Worm (Caenorhabditis elegans) whole organism, L3 larva: ENCODE measurements around the gene R11F4.1.

ENCODE experiments used
- aly-2 ChIP-seq: fragments of 150-350 bp; optimal IDR thresholded peaks from 2 replicates; lab custom pipeline; 2014; ENCODE audit warnings: missing biosample characterization, missing genetic modification characterization
- ceh-9 ChIP-seq: sonication (generic microtip); optimal IDR thresholded peaks from 2 replicates; lab custom pipeline; 2018; ENCODE audit warnings: missing biosample characterization, missing genetic modification characterization
- daf-12 ChIP-seq: fragments of 150-350 bp; optimal IDR thresholded peaks from 2 replicates; lab custom pipeline; 2014; ENCODE audit warnings: missing biosample characterization, missing genetic modification reagents, missing genetic modification characterization
- elt-2 ChIP-seq: sonication (generic microtip); optimal IDR thresholded peaks from 2 replicates; lab custom pipeline; 2016; ENCODE audit warnings: missing genetic modification reagents, mild to moderate bottlenecking, missing genetic modification characterization, missing compliant biosample characterization
- fkh-10 ChIP-seq: sonication (generic microtip); optimal IDR thresholded peaks from 2 replicates; lab custom pipeline; 2017; ENCODE audit warnings: missing biosample characterization, missing genetic modification reagents, missing genetic modification characterization
- lin-15B ChIP-seq: fragments of 150-350 bp; optimal IDR thresholded peaks from 2 replicates; lab custom pipeline; 2014; ENCODE audit warnings: missing biosample characterization, missing genetic modification characterization
- mml-1 ChIP-seq: fragments of 150-350 bp; sonication (generic microtip); optimal IDR thresholded peaks from 3 replicates; lab custom pipeline; 2014; ENCODE audit warnings: missing biosample characterization, missing genetic modification characterization
- nhr-11 ChIP-seq: fragments of 150-350 bp; optimal IDR thresholded peaks from 2 replicates; lab custom pipeline; 2014; ENCODE audit warnings: missing biosample characterization, missing genetic modification characterization
- pqm-1 ChIP-seq: fragments of 150-350 bp; optimal IDR thresholded peaks from 2 replicates; lab custom pipeline; 2017; ENCODE audit warnings: missing biosample characterization, missing genetic modification characterization, inconsistent platforms
- snpc-4 ChIP-seq: fragments of 150-350 bp; optimal IDR thresholded peaks from 2 replicates; lab custom pipeline; 2014; ENCODE audit warnings: missing biosample characterization, missing genetic modification characterization
- unc-62 ChIP-seq: fragments of 150-350 bp; sonication (generic microtip); optimal IDR thresholded peaks from 4 replicates; lab custom pipeline; 2014; ENCODE audit warnings: missing biosample characterization, missing genetic modification reagents, missing genetic modification characterization

ce11 chrII:4092502-4092901 lies 772 bp downstream of the R11F4.1 start:
- TF ChIP-seq daf-12 (tag; lab: Kevin White, UChicago) = no peak
- no peak for TF ChIP-seq fkh-10 (GFP tag; lab: Kevin White, UChicago)
- TF ChIP-seq nhr-11 (tag; lab: Kevin White, UChicago) = no peak
- no peak for TF ChIP-seq elt-2 (tag; lab: Kevin White, UChicago)
- TF ChIP-seq ceh-9 (tag; lab: Kevin White, UChicago) = no peak
- no peak for TF ChIP-seq mml-1 (tag; lab: Kevin White, UChicago)
- TF ChIP-seq pqm-1 (tag; lab: Kevin White, UChicago) = no peak
- no peak for TF ChIP-seq lin-15B (tag; lab: Kevin White, UChicago)
- TF ChIP-seq unc-62 (GFP tag; lab: Kevin White, UChicago) = no peak
- no peak for TF ChIP-seq snpc-4
- no peak for TF ChIP-seq aly-2
